Fruit fly (Drosophila melanogaster): ENCODE measurements around the gene CG43895.

DNA sequence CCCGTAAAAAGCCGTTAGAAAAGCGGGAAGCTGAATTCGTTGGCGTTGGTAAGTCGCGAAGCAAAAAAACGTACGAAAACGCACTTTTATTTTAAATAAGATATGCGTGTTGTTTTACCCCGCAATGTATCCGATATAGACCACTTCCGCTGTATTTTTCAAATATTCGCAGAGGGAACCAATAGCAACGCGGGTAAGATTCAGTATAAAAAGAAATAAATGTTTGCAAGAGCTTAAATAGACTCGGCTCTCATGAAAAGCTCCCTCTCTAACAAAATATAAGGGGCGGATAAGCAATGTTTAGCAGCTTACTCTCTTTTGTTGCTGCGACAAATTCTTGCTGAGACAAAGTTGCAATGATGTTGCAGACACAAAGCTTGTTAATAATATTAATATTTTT lies 43.2 kb downstream of the CG43895 start, which contains the start of gene Syn1:
- no peak for TF ChIP-seq CG32121 (GFP tag; IDR thresholded peaks at IDR 0.05)
- TF ChIP-seq CG15710 (tag; optimal IDR thresholded peaks at IDR 0.05): no peak
- no peak for TF ChIP-seq D1 (tag; optimal IDR thresholded peaks at IDR 0.05)
- TF ChIP-seq CG34367 (tag; optimal IDR thresholded peaks at IDR 0.05): no peak
- no peak for TF ChIP-seq CG8301 (tag; optimal IDR thresholded peaks at IDR 0.05)
- peak; percentile 41; the same call in 2 of the 3 replicates for TF ChIP-seq CG4496 (GFP tag; IDR thresholded peaks at IDR 0.05)
- no peak for TF ChIP-seq rn (GFP tag; IDR thresholded peaks at IDR 0.05)
- TF ChIP-seq CG13204 (GFP tag; optimal IDR thresholded peaks at IDR 0.05): no peak
- peak; percentile 51 for TF ChIP-seq CG12605 (GFP tag; IDR thresholded peaks at IDR 0.05)
- no peak for TF ChIP-seq fd96Ca (GFP tag; IDR thresholded peaks at IDR 0.05)
